Fruit fly (Drosophila melanogaster) whole organism, prepupa: ENCODE results near the gene CG33700.
A peak's percentile ranks its signal among the peaks of the same experiment; 100 is the strongest.

Experiments used
- Hr39 ChIP-seq: fragments of 200-800 bp; sonication (Bioruptor generic); optimal IDR thresholded peaks from 2 replicates; lab custom pipeline; 2016; ENCODE audit warnings: missing biosample characterization, missing genetic modification characterization
- fkh ChIP-seq: fragments of 200-800 bp; sonication (Bioruptor generic); optimal IDR thresholded peaks from 3 replicates; lab custom pipeline; 2017; ENCODE audit warnings: missing biosample characterization, mild to moderate bottlenecking, missing genetic modification characterization, moderate library complexity

CG33700 gene

dm6 chr3L:9465652-9466244 lies 59.6 kb downstream of the CG33700 start:
- TF ChIP-seq fkh (GFP tag; lab: Kevin White, UChicago) (peak; percentile 74), Hr39 (GFP tag; lab: Kevin White, UChicago) (no peak)
